Fruit fly (Drosophila melanogaster) whole organism, embryonic: Measurements from ENCODE around the gene Miga.

Source experiments
- Atf-2 ChIP-seq: fragments of 200-800 bp; sonication (Bioruptor generic); optimal IDR thresholded peaks from 2 replicates; lab custom pipeline; 2016; ENCODE audit warnings: missing biosample characterization, missing genetic modification characterization
- CG10366 ChIP-seq: fragments of 200-800 bp; sonication (Bioruptor generic); IDR thresholded peaks from 2 replicates; pipeline ENCODE4 v1.3.6; 2022; ENCODE audit warnings: missing biosample characterization, missing genetic modification characterization
- CG10654 ChIP-seq: fragments of 200-800 bp; sonication (Bioruptor generic); optimal IDR thresholded peaks from 2 replicates; lab custom pipeline; 2016; ENCODE audit warnings: missing biosample characterization, missing genetic modification characterization
- CG12659 ChIP-seq: fragments of 200-800 bp; sonication (Bioruptor generic); optimal IDR thresholded peaks from 3 replicates; lab custom pipeline; 2017; ENCODE audit warnings: mild to moderate bottlenecking, missing biosample characterization, missing genetic modification reagents, missing genetic modification characterization
- CG13287 ChIP-seq: fragments of 200-800 bp; sonication (Bioruptor generic); IDR thresholded peaks from 2 replicates; pipeline ENCODE4 v1.3.6; 2022; ENCODE audit warnings: missing biosample characterization, missing genetic modification characterization; ENCODE audit not compliant: partially characterized antibody
- CG13624 ChIP-seq: fragments of 200-800 bp; sonication (Bioruptor generic); optimal IDR thresholded peaks from 2 replicates; lab custom pipeline; 2016; ENCODE audit warnings: missing biosample characterization, missing genetic modification characterization
- CG13894 ChIP-seq: fragments of 200-800 bp; sonication (Bioruptor generic); optimal IDR thresholded peaks from 3 replicates; lab custom pipeline; 2018; ENCODE audit warnings: missing biosample characterization, mild to moderate bottlenecking, missing genetic modification characterization, moderate library complexity
- CG14014 ChIP-seq: fragments of 200-800 bp; sonication (Bioruptor generic); IDR thresholded peaks from 2 replicates; pipeline ENCODE4 v1.3.6; 2022; ENCODE audit warnings: missing biosample characterization, missing genetic modification characterization
- CG15011 ChIP-seq: fragments of 200-800 bp; sonication (Bioruptor generic); optimal IDR thresholded peaks from 3 replicates; lab custom pipeline; 2018; ENCODE audit warnings: missing biosample characterization, mild to moderate bottlenecking, missing genetic modification characterization
- CG17186 ChIP-seq: fragments of 200-800 bp; sonication (Bioruptor generic); optimal IDR thresholded peaks from 3 replicates; lab custom pipeline; 2017; ENCODE audit warnings: missing biosample characterization, missing genetic modification reagents, missing genetic modification characterization
- CG32532 ChIP-seq: fragments of 200-800 bp; sonication (Bioruptor generic); IDR thresholded peaks from 2 replicates; pipeline ENCODE4 v1.3.6; 2022; ENCODE audit warnings: missing biosample characterization, missing genetic modification characterization
- CG34422 ChIP-seq: fragments of 200-800 bp; sonication (Bioruptor generic); IDR thresholded peaks from 3 replicates; pipeline ENCODE4 v1.3.6; 2022; ENCODE audit warnings: missing biosample characterization, missing genetic modification characterization
- CG4360 ChIP-seq: fragments of 200-800 bp; sonication (Bioruptor generic); IDR thresholded peaks from 2 replicates; pipeline ENCODE4 v1.3.6; 2022; ENCODE audit warnings: missing biosample characterization, missing genetic modification characterization
- CG4820 ChIP-seq: fragments of 200-800 bp; sonication (Bioruptor generic); optimal IDR thresholded peaks from 3 replicates; lab custom pipeline; 2016; ENCODE audit warnings: missing biosample characterization, missing genetic modification characterization
- CG6689 ChIP-seq: fragments of 200-800 bp; sonication (Bioruptor generic); IDR thresholded peaks from 2 replicates; pipeline ENCODE4 v1.3.6; 2022; ENCODE audit warnings: missing biosample characterization, missing genetic modification characterization
- CG7271 ChIP-seq: fragments of 200-800 bp; sonication (Bioruptor generic); optimal IDR thresholded peaks from 2 replicates; lab custom pipeline; 2018; ENCODE audit warnings: missing biosample characterization, mild to moderate bottlenecking, missing genetic modification characterization, moderate library complexity
- CG7987 ChIP-seq: fragments of 200-800 bp; sonication (Bioruptor generic); optimal IDR thresholded peaks from 2 replicates; lab custom pipeline; 2018; ENCODE audit warnings: missing biosample characterization, mild to moderate bottlenecking, missing genetic modification characterization, moderate library complexity
- CG8765 ChIP-seq: fragments of 200-800 bp; sonication (Bioruptor generic); IDR thresholded peaks from 2 replicates; pipeline ENCODE4 v1.3.6; 2022; ENCODE audit warnings: missing biosample characterization, missing genetic modification characterization
- CG9437 ChIP-seq: fragments of 200-800 bp; sonication (Bioruptor generic); optimal IDR thresholded peaks from 2 replicates; lab custom pipeline; 2018; ENCODE audit warnings: missing biosample characterization, mild to moderate bottlenecking, missing genetic modification characterization
- CG9797 ChIP-seq: fragments of 200-800 bp; sonication (Bioruptor generic); optimal IDR thresholded peaks from 3 replicates; lab custom pipeline; 2018; ENCODE audit warnings: missing biosample characterization, mild to moderate bottlenecking, missing genetic modification characterization
- Dbx ChIP-seq: fragments of 200-800 bp; sonication (Bioruptor generic); IDR thresholded peaks from 3 replicates; pipeline ENCODE4 v1.3.6; 2022; ENCODE audit warnings: missing biosample characterization, missing genetic modification characterization
- Dp ChIP-seq: fragments of 200-800 bp; sonication (Bioruptor generic); optimal IDR thresholded peaks from 2 replicates; lab custom pipeline; 2018; ENCODE audit warnings: missing biosample characterization, mild to moderate bottlenecking, missing genetic modification characterization, moderate library complexity
- Fer3 ChIP-seq: fragments of 200-800 bp; sonication (Bioruptor generic); optimal IDR thresholded peaks from 2 replicates; lab custom pipeline; 2018; ENCODE audit warnings: missing biosample characterization, mild to moderate bottlenecking, missing genetic modification characterization, moderate library complexity
- HLH54F ChIP-seq: fragments of 200-800 bp; sonication (Bioruptor generic); optimal IDR thresholded peaks from 3 replicates; lab custom pipeline; 2016; ENCODE audit warnings: missing biosample characterization, missing genetic modification characterization
- HmgZ ChIP-seq: fragments of 200-800 bp; sonication (Bioruptor generic); optimal IDR thresholded peaks from 2 replicates; lab custom pipeline; 2018; ENCODE audit warnings: missing biosample characterization, mild to moderate bottlenecking, missing genetic modification characterization
- Lhr ChIP-seq: fragments of 200-800 bp; sonication (Bioruptor generic); optimal IDR thresholded peaks from 3 replicates; lab custom pipeline; 2017; ENCODE audit warnings: mild to moderate bottlenecking, missing biosample characterization, missing genetic modification reagents, missing genetic modification characterization
- Mes4 ChIP-seq: fragments of 200-800 bp; sonication (Bioruptor generic); optimal IDR thresholded peaks from 2 replicates; lab custom pipeline; 2016; ENCODE audit warnings: missing biosample characterization, missing genetic modification characterization
- Oaz ChIP-seq: fragments of 200-800 bp; sonication (Bioruptor generic); IDR thresholded peaks from 2 replicates; pipeline ENCODE4 v1.3.6; 2022; ENCODE audit warnings: missing biosample characterization, missing genetic modification characterization
- Sry-δ ChIP-seq: fragments of 200-800 bp; sonication (Bioruptor generic); optimal IDR thresholded peaks from 2 replicates; lab custom pipeline; 2016; ENCODE audit warnings: missing biosample characterization, missing genetic modification characterization
- al ChIP-seq: fragments of 200-800 bp; sonication (Bioruptor generic); IDR thresholded peaks from 2 replicates; pipeline ENCODE4 v1.3.6; 2022; ENCODE audit warnings: missing biosample characterization, missing genetic modification characterization
- ase ChIP-seq: fragments of 200-800 bp; sonication (Bioruptor generic); IDR thresholded peaks from 3 replicates; pipeline ENCODE4 v1.3.6; 2022; ENCODE audit warnings: missing biosample characterization, missing genetic modification characterization
- ato ChIP-seq: fragments of 200-800 bp; sonication (Bioruptor generic); IDR thresholded peaks from 2 replicates; pipeline ENCODE4 v1.3.6; 2022; ENCODE audit warnings: missing biosample characterization, missing genetic modification characterization; ENCODE audit not compliant: partially characterized antibody
- bowl ChIP-seq: fragments of 200-800 bp; sonication (Bioruptor generic); IDR thresholded peaks from 2 replicates; pipeline ENCODE4 v1.3.6; 2022; ENCODE audit warnings: missing biosample characterization, missing genetic modification characterization
- chif ChIP-seq, 2 experiments: fragments of 200-800 bp; sonication (Bioruptor generic); optimal IDR thresholded peaks; 3 replicates each; lab custom pipeline; 2016; ENCODE audit warnings: missing biosample characterization in 2 of 2, missing genetic modification characterization in 2 of 2
- chinmo ChIP-seq: fragments of 200-800 bp; sonication (Bioruptor generic); IDR thresholded peaks from 4 replicates; pipeline ENCODE4 v1.3.6; 2022; ENCODE audit warnings: missing biosample characterization, missing genetic modification characterization; ENCODE audit not compliant: partially characterized antibody
- chm ChIP-seq: fragments of 200-800 bp; sonication (Bioruptor generic); IDR thresholded peaks from 2 replicates; pipeline ENCODE4 v1.3.6; 2022; ENCODE audit warnings: missing biosample characterization, missing genetic modification characterization
- corto ChIP-seq: fragments of 200-800 bp; sonication (Bioruptor generic); optimal IDR thresholded peaks from 2 replicates; lab custom pipeline; 2016; ENCODE audit warnings: missing biosample characterization, mild to moderate bottlenecking, missing genetic modification characterization, moderate library complexity
- crp ChIP-seq, 2 experiments: fragments of 200-800 bp; sonication (Bioruptor generic); optimal IDR thresholded peaks; 2 replicates in 1 of 2; 3 replicates in 1 of 2; lab custom pipeline; 2017; ENCODE audit warnings: missing biosample characterization in 2 of 2, missing genetic modification characterization in 2 of 2, mild to moderate bottlenecking in 1 of 2, moderate library complexity in 1 of 2
- gro ChIP-seq: fragments of 200-800 bp; sonication (Bioruptor generic); optimal IDR thresholded peaks from 2 replicates; lab custom pipeline; 2016; ENCODE audit warnings: missing biosample characterization, missing genetic modification characterization
- her ChIP-seq: fragments of 200-800 bp; sonication (Bioruptor generic); optimal IDR thresholded peaks from 2 replicates; lab custom pipeline; 2016; ENCODE audit warnings: missing biosample characterization, missing genetic modification characterization
- lilli ChIP-seq: fragments of 200-800 bp; sonication (Bioruptor generic); optimal IDR thresholded peaks from 3 replicates; lab custom pipeline; 2016; ENCODE audit warnings: missing biosample characterization, missing genetic modification characterization
- luna ChIP-seq: fragments of 200-800 bp; sonication (Bioruptor generic); optimal IDR thresholded peaks from 2 replicates; lab custom pipeline; 2016; ENCODE audit warnings: missing biosample characterization, missing genetic modification characterization
- mirr ChIP-seq: fragments of 200-800 bp; sonication (Bioruptor generic); optimal IDR thresholded peaks from 3 replicates; lab custom pipeline; 2018; ENCODE audit warnings: missing biosample characterization, mild to moderate bottlenecking, missing genetic modification characterization
- nom ChIP-seq: fragments of 200-800 bp; sonication (Bioruptor generic); optimal IDR thresholded peaks from 2 replicates; lab custom pipeline; 2017; ENCODE audit warnings: missing biosample characterization, missing genetic modification characterization, mild to moderate bottlenecking, moderate library complexity, missing genetic modification reagents
- peb ChIP-seq: fragments of 200-800 bp; sonication (Bioruptor generic); IDR thresholded peaks from 2 replicates; pipeline ENCODE4 v1.3.6; 2022; ENCODE audit warnings: missing biosample characterization, missing genetic modification characterization
- rib ChIP-seq: fragments of 200-800 bp; sonication (Bioruptor generic); IDR thresholded peaks from 2 replicates; pipeline ENCODE4 v1.3.6; 2022; ENCODE audit warnings: missing biosample characterization, missing genetic modification characterization
- slbo ChIP-seq: fragments of 200-800 bp; sonication (Bioruptor generic); IDR thresholded peaks from 2 replicates; pipeline ENCODE4 v1.3.6; 2022; ENCODE audit warnings: missing biosample characterization, missing genetic modification characterization
- sob ChIP-seq: fragments of 200-800 bp; sonication (Bioruptor generic); IDR thresholded peaks from 2 replicates; pipeline ENCODE4 v1.3.6; 2022; ENCODE audit warnings: missing biosample characterization, missing genetic modification characterization
- tna ChIP-seq: fragments of 200-800 bp; sonication (Bioruptor generic); IDR thresholded peaks from 2 replicates; pipeline ENCODE4 v1.3.6; 2022; ENCODE audit warnings: missing biosample characterization, missing genetic modification characterization; ENCODE audit not compliant: partially characterized antibody
- vvl ChIP-seq: fragments of 200-800 bp; sonication (Bioruptor generic); IDR thresholded peaks from 2 replicates; pipeline ENCODE4 v1.3.6; 2022; ENCODE audit warnings: missing biosample characterization, missing genetic modification characterization

Gene Miga

dm6 chrX:8408971-8409455 lies 28.6 kb downstream of the Miga start, which contains the start of gene Trf2 (continued):
- TF ChIP-seq peb (GFP tag; lab: Robert Waterston, UW) (no peak), chm (GFP tag; lab: Robert Waterston, UW) (peak; percentile 89), al (no peak), Atf-2 (GFP tag; lab: Kevin White, UChicago) (no peak), slbo (peak; percentile 38; the same call in 1 of the 2 replicates), CG14014 (GFP tag; lab: Robert Waterston, UW) (peak; percentile 13; the same call in 1 of the 2 replicates), rib (GFP tag; lab: Robert Waterston, UW) (peak; percentile 36; the same call in 1 of the 2 replicates), CG32532 (GFP tag; lab: Robert Waterston, UW) (peak; percentile 41; the same call in 1 of the 2 replicates), Mes4 (peak; percentile 6), Sry-δ (peak; percentile 26), gro (peak; percentile 13), CG7271 (peak; percentile 33), CG12659 (GFP tag; lab: Kevin White, UChicago) (peak; percentile 59), Dp (GFP tag; lab: Kevin White, UChicago) (peak; percentile 43), CG6689 (GFP tag; lab: Robert Waterston, UW) (no peak), mirr (GFP tag; lab: Kevin White, UChicago) (peak; percentile 9), her (GFP tag; lab: Kevin White, UChicago) (peak; percentile 54), CG9437 (GFP tag; lab: Kevin White, UChicago) (no peak), CG8765 (peak; percentile 18; the same call in 1 of the 2 replicates), bowl (GFP tag; lab: Robert Waterston, UW) (no peak), CG10654 (GFP tag; lab: Kevin White, UChicago) (no peak), tna (GFP tag; lab: Robert Waterston, UW) (no peak; the same call in 1 of the 2 replicates), luna (GFP tag; lab: Kevin White, UChicago) (no peak), CG4360 (GFP tag; lab: Robert Waterston, UW) (peak; percentile 77), ase (GFP tag; lab: Robert Waterston, UW) (no peak), CG34422 (GFP tag; lab: Robert Waterston, UW) (peak; percentile 44; the same call in 1 of the 3 replicates), HLH54F (GFP tag; lab: Kevin White, UChicago) (peak; percentile 19), CG17186 (GFP tag; lab: Kevin White, UChicago) (peak; percentile 9), CG13287 (peak; percentile 7; the same call in 1 of the 2 replicates), Fer3 (tag; lab: Kevin White, UChicago) (peak; percentile 13), CG13894 (tag; lab: Kevin White, UChicago) (peak; percentile 3), Oaz (GFP tag; lab: Robert Waterston, UW) (no peak), ato (GFP tag; lab: Robert Waterston, UW) (no peak), CG7987 (GFP tag; lab: Kevin White, UChicago) (peak; percentile 39), CG4820 (no peak), chif (GFP tag; optimal IDR thresholded peaks at IDR 0.05; lab: Kevin White, UChicago) (no peak), Lhr (peak; percentile 30), CG15011 (GFP tag; lab: Kevin White, UChicago) (no peak), chinmo (GFP tag; lab: Robert Waterston, UW) (peak; percentile 28; the same call in 1 of the 4 replicates), HmgZ (tag; lab: Kevin White, UChicago) (peak; percentile 21), lilli (GFP tag; lab: Kevin White, UChicago) (no peak), CG10366 (GFP tag; lab: Robert Waterston, UW) (no peak), CG13624 (GFP tag; lab: Kevin White, UChicago) (peak; percentile 48), Dbx (GFP tag; lab: Robert Waterston, UW) (peak; percentile 59; the same call in 1 of the 3 replicates), crp (GFP tag; optimal IDR thresholded peaks at IDR 0.05; lab: Kevin White, UChicago) (peak in 1 of 2 experiments; percentile 83), CG9797 (GFP tag; lab: Kevin White, UChicago) (peak; percentile 86), vvl (GFP tag; lab: Robert Waterston, UW) (peak; percentile 59), corto (no peak), nom (GFP tag; lab: Kevin White, UChicago) (peak; percentile 45), sob (GFP tag; lab: Robert Waterston, UW) (peak; percentile 31; the same call in 1 of the 2 replicates)
